Worm (Caenorhabditis elegans): ENCODE measurements around the gene dod-22.
A peak's percentile ranks its signal among the peaks of the same experiment; 100 is the strongest.

Gene dod-22

ce11 chrIV:12994376-12994775 is 29.2 kb downstream of the dod-22 start, which contains the start of gene K10D11.4:
TSS of gene K10D11.4 (minus strand) at chrIV:12994476.
- TF ChIP-seq T22C8.4 (GFP tag; IDR thresholded peaks at IDR 0.05) (no peak), med-1 (GFP tag; optimal IDR thresholded peaks at IDR 0.05; ENCODE audit: insufficient read depth) (no peak), ztf-29 (GFP tag; IDR thresholded peaks at IDR 0.05) (no peak), ztf-23 (GFP tag; IDR thresholded peaks at IDR 0.05) (no peak), cog-1 (tag; optimal IDR thresholded peaks at IDR 0.05) (no peak), tab-1 (GFP tag; IDR thresholded peaks at IDR 0.05) (no peak), klf-2 (GFP tag; conservative IDR thresholded peaks at IDR 0.05) (no peak)

- no peak for TF ChIP-seq T22C8.4 (GFP tag; IDR thresholded peaks at IDR 0.05)
- TF ChIP-seq flt-1 (GFP tag; IDR thresholded peaks at IDR 0.05): no peak
- TF ChIP-seq cog-1 (tag; optimal IDR thresholded peaks at IDR 0.05): no peak
Measured at ce11 chrIV:12995886-12996285, 30.7 kb downstream of the dod-22 start, which contains the start of gene K10D11.7. TSS of gene K10D11.7 (minus strand) at chrIV:12995986.

- TF ChIP-seq cog-1 (tag; optimal IDR thresholded peaks at IDR 0.05): no peak
- TF ChIP-seq flt-1 (GFP tag; IDR thresholded peaks at IDR 0.05): no peak
- TF ChIP-seq ztf-29 (GFP tag; IDR thresholded peaks at IDR 0.05): no peak
- TF ChIP-seq med-1 (GFP tag; optimal IDR thresholded peaks at IDR 0.05; ENCODE audit: insufficient read depth): no peak
- no peak for TF ChIP-seq klf-2 (GFP tag; conservative IDR thresholded peaks at IDR 0.05)
- TF ChIP-seq tab-1 (GFP tag; IDR thresholded peaks at IDR 0.05): no peak
- TF ChIP-seq T22C8.4 (GFP tag; IDR thresholded peaks at IDR 0.05): no peak
- TF ChIP-seq ztf-23 (GFP tag; IDR thresholded peaks at IDR 0.05): no peak
- TF ChIP-seq ref-1 (GFP tag; conservative IDR thresholded peaks at IDR 0.05): no peak
Measured at ce11 chrIV:12997560-12997959, 32.4 kb downstream of the dod-22 start.

ce11 chrIV:12999087-12999486 is 33.9 kb downstream of the dod-22 start:
- 0 out of 2 replicates have a peak, but pooled peaks have one; percentile 40 for TF ChIP-seq flt-1 (GFP tag; IDR thresholded peaks at IDR 0.05)
- TF ChIP-seq med-1 (GFP tag; optimal IDR thresholded peaks at IDR 0.05; ENCODE audit: insufficient read depth): no peak

ce11 chrIV:13008405-13009208 is 43.4 kb downstream of the dod-22 start, which contains the start of gene mbk-2:
TSS of gene mbk-2 (plus strand) at chrIV:13009158.
- TF ChIP-seq ref-1 (GFP tag; conservative IDR thresholded peaks at IDR 0.05): no peak
- TF ChIP-seq cog-1 (tag; optimal IDR thresholded peaks at IDR 0.05): no peak
- no peak for TF ChIP-seq ztf-23 (GFP tag; IDR thresholded peaks at IDR 0.05)
- no peak for TF ChIP-seq klf-2 (GFP tag; conservative IDR thresholded peaks at IDR 0.05)
- no peak for TF ChIP-seq med-1 (GFP tag; optimal IDR thresholded peaks at IDR 0.05; ENCODE audit: insufficient read depth)
- TF ChIP-seq T22C8.4 (GFP tag; IDR thresholded peaks at IDR 0.05): no peak
- TF ChIP-seq tab-1 (GFP tag; IDR thresholded peaks at IDR 0.05): no peak
- no peak for TF ChIP-seq flt-1 (GFP tag; IDR thresholded peaks at IDR 0.05)
- TF ChIP-seq ztf-29 (GFP tag; IDR thresholded peaks at IDR 0.05): no peak

ce11 chrIV:13009507-13009906 is 44.3 kb downstream of the dod-22 start:
- no peak for TF ChIP-seq flt-1 (GFP tag; IDR thresholded peaks at IDR 0.05)
- TF ChIP-seq tab-1 (GFP tag; IDR thresholded peaks at IDR 0.05): no peak
- no peak for TF ChIP-seq ztf-29 (GFP tag; IDR thresholded peaks at IDR 0.05)
- TF ChIP-seq ztf-23 (GFP tag; IDR thresholded peaks at IDR 0.05): no peak
- TF ChIP-seq ref-1 (GFP tag; conservative IDR thresholded peaks at IDR 0.05): no peak
- no peak for TF ChIP-seq cog-1 (tag; optimal IDR thresholded peaks at IDR 0.05)
- no peak for TF ChIP-seq T22C8.4 (GFP tag; IDR thresholded peaks at IDR 0.05)
- no peak for TF ChIP-seq med-1 (GFP tag; optimal IDR thresholded peaks at IDR 0.05; ENCODE audit: insufficient read depth)
- TF ChIP-seq klf-2 (GFP tag; conservative IDR thresholded peaks at IDR 0.05): no peak

- no peak for TF ChIP-seq tab-1 (GFP tag; IDR thresholded peaks at IDR 0.05)
Measured at ce11 chrIV:13013231-13013630, 48.1 kb downstream of the dod-22 start.

- TF ChIP-seq tab-1 (GFP tag; IDR thresholded peaks at IDR 0.05): no peak
- TF ChIP-seq flt-1 (GFP tag; IDR thresholded peaks at IDR 0.05): no peak
- no peak for TF ChIP-seq ztf-23 (GFP tag; IDR thresholded peaks at IDR 0.05)
- no peak for TF ChIP-seq T22C8.4 (GFP tag; IDR thresholded peaks at IDR 0.05)
- TF ChIP-seq cog-1 (tag; optimal IDR thresholded peaks at IDR 0.05): no peak
- no peak for TF ChIP-seq ref-1 (GFP tag; conservative IDR thresholded peaks at IDR 0.05)
- no peak for TF ChIP-seq med-1 (GFP tag; optimal IDR thresholded peaks at IDR 0.05; ENCODE audit: insufficient read depth)
- no peak for TF ChIP-seq klf-2 (GFP tag; conservative IDR thresholded peaks at IDR 0.05)
- TF ChIP-seq ztf-29 (GFP tag; IDR thresholded peaks at IDR 0.05): no peak
Measured at ce11 chrIV:13013711-13014341, 48.7 kb downstream of the dod-22 start.

ce11 chrIV:13015801-13016404 is 50.7 kb downstream of the dod-22 start:
- TF ChIP-seq cog-1 (tag; optimal IDR thresholded peaks at IDR 0.05): peak; percentile 5
- no peak for TF ChIP-seq ref-1 (GFP tag; conservative IDR thresholded peaks at IDR 0.05)
- no peak for TF ChIP-seq ztf-23 (GFP tag; IDR thresholded peaks at IDR 0.05)
- no peak for TF ChIP-seq med-1 (GFP tag; optimal IDR thresholded peaks at IDR 0.05; ENCODE audit: insufficient read depth)
- TF ChIP-seq flt-1 (GFP tag; IDR thresholded peaks at IDR 0.05): no peak
- TF ChIP-seq T22C8.4 (GFP tag; IDR thresholded peaks at IDR 0.05): no peak
- no peak for TF ChIP-seq ztf-29 (GFP tag; IDR thresholded peaks at IDR 0.05)
- no peak for TF ChIP-seq klf-2 (GFP tag; conservative IDR thresholded peaks at IDR 0.05)

ce11 chrIV:13016820-13017219 is 51.6 kb downstream of the dod-22 start:
- no peak for TF ChIP-seq flt-1 (GFP tag; IDR thresholded peaks at IDR 0.05)
- no peak for TF ChIP-seq T22C8.4 (GFP tag; IDR thresholded peaks at IDR 0.05)
- TF ChIP-seq ztf-29 (GFP tag; IDR thresholded peaks at IDR 0.05): no peak
- TF ChIP-seq med-1 (GFP tag; optimal IDR thresholded peaks at IDR 0.05; ENCODE audit: insufficient read depth): no peak
- 0 out of 2 replicates have a peak, but pooled peaks have one; percentile 61 for TF ChIP-seq ztf-23 (GFP tag; IDR thresholded peaks at IDR 0.05)
- TF ChIP-seq ref-1 (GFP tag; conservative IDR thresholded peaks at IDR 0.05): no peak
- no peak for TF ChIP-seq klf-2 (GFP tag; conservative IDR thresholded peaks at IDR 0.05)
- TF ChIP-seq cog-1 (tag; optimal IDR thresholded peaks at IDR 0.05): no peak
